Worm (Caenorhabditis elegans) whole organism, early embryonic: Measurements from ENCODE around the gene W05E10.2.

Source experiments
- B0310.2 ChIP-seq: sonication (generic microtip); optimal IDR thresholded peaks from 2 replicates; lab custom pipeline; 2016; ENCODE audit warnings: mild to moderate bottlenecking, missing genetic modification characterization, missing compliant biosample characterization
- F13C5.2 ChIP-seq: sonication (generic microtip); optimal IDR thresholded peaks from 2 replicates; lab custom pipeline; 2017; ENCODE audit warnings: mild to moderate bottlenecking, missing genetic modification characterization, inconsistent platforms, missing compliant biosample characterization
- aly-1 ChIP-seq: sonication (generic microtip); optimal IDR thresholded peaks from 2 replicates; lab custom pipeline; 2016; ENCODE audit warnings: missing genetic modification characterization, missing compliant biosample characterization
- ama-1 ChIP-seq: fragments of 150-350 bp; optimal IDR thresholded peaks from 2 replicates; lab custom pipeline; 2014
- ceh-13 ChIP-seq: fragments of 200-800 bp; sonication (Bioruptor generic); optimal IDR thresholded peaks from 2 replicates; lab custom pipeline; 2018; ENCODE audit warnings: mild to moderate bottlenecking, missing genetic modification characterization, missing compliant biosample characterization
- ceh-36 ChIP-seq: sonication (generic microtip); optimal IDR thresholded peaks from 2 replicates; lab custom pipeline; 2016; ENCODE audit warnings: missing genetic modification characterization, inconsistent platforms, missing compliant biosample characterization
- ets-7 ChIP-seq: sonication (generic microtip); optimal IDR thresholded peaks from 2 replicates; lab custom pipeline; 2016; ENCODE audit warnings: missing genotype, missing genetic modification characterization, missing compliant biosample characterization
- flt-1 ChIP-seq: fragments of 200-800 bp; sonication (Bioruptor generic); IDR thresholded peaks from 2 replicates; pipeline ENCODE4 v1.3.6; 2022; ENCODE audit warnings: missing genetic modification characterization, missing compliant biosample characterization
- hmbx-1 ChIP-seq: sonication (generic microtip); optimal IDR thresholded peaks from 2 replicates; lab custom pipeline; 2016; ENCODE audit warnings: mild to moderate bottlenecking, missing genetic modification characterization, missing compliant biosample characterization
- hmg-4 ChIP-seq: fragments of 200-800 bp; sonication (Bioruptor generic); optimal IDR thresholded peaks from 2 replicates; lab custom pipeline; 2018; ENCODE audit warnings: mild to moderate bottlenecking, missing genetic modification characterization, missing compliant biosample characterization
- hnd-1 ChIP-seq: sonication (generic microtip); optimal IDR thresholded peaks from 2 replicates; lab custom pipeline; 2016; ENCODE audit warnings: missing genetic modification characterization, missing compliant biosample characterization
- pes-1 ChIP-seq: fragments of 200-800 bp; sonication (Bioruptor generic); IDR thresholded peaks from 2 replicates; pipeline ENCODE4 v1.3.6; 2022; ENCODE audit warnings: missing genetic modification reagents, missing genetic modification characterization, missing compliant biosample characterization
- scrt-1 ChIP-seq: fragments of 200-800 bp; sonication (Bioruptor generic); IDR thresholded peaks from 2 replicates; pipeline ENCODE4 v1.3.6; 2022; ENCODE audit warnings: missing genetic modification characterization, missing compliant biosample characterization
- sea-1 ChIP-seq: fragments of 200-800 bp; sonication (Bioruptor generic); conservative IDR thresholded peaks from 2 replicates; pipeline ENCODE4 v1.3.6; 2022; ENCODE audit warnings: missing genetic modification characterization, missing compliant biosample characterization
- tbx-11 ChIP-seq: fragments of 200-800 bp; sonication (Bioruptor generic); IDR thresholded peaks from 2 replicates; pipeline ENCODE4 v1.3.6; 2022; ENCODE audit warnings: missing genetic modification characterization, missing compliant biosample characterization
- tbx-37 ChIP-seq: fragments of 200-800 bp; sonication (Bioruptor generic); conservative IDR thresholded peaks from 2 replicates; pipeline ENCODE4 v1.3.6; 2022; ENCODE audit warnings: missing genetic modification reagents, missing genetic modification characterization, missing compliant biosample characterization
- tra-4 ChIP-seq: sonication (generic microtip); optimal IDR thresholded peaks from 2 replicates; lab custom pipeline; 2017; ENCODE audit warnings: missing genetic modification characterization, missing compliant biosample characterization

W05E10.2 gene

DNA sequence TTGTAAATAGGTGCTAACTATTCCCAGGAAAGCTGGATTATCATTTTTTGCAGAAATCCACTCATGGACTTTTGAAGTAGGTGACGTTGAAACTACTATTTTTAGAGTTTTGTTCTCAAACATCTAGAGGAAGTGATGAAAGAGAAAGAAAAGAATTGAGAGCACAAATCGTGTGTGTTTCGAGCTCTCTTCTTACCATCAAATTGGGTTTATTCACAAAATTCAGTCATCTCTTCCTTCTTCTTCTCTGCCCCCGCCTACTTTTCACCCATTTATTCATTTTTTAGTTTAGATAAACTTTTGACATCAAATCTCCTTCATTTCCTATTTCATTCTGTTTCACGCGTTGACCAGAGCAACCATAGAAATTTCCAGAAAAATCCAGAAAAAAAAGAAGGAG is at the start of gene W05E10.2:
Gene W05E10.2 (plus strand): TSS at position 301 of the 400 bp plus-strand sequence.
- no peak for TF ChIP-seq sea-1 (GFP tag; lab: Robert Waterston, UW)
- TF ChIP-seq flt-1 (GFP tag; lab: Robert Waterston, UW): no peak
- TF ChIP-seq tbx-37 (GFP tag; lab: Robert Waterston, UW): no peak
- TF ChIP-seq aly-1 (tag; lab: Kevin White, UChicago): no peak
- no peak for TF ChIP-seq F13C5.2
- TF ChIP-seq ama-1 (lab: Kevin White, UChicago): no peak
- no peak for TF ChIP-seq pes-1 (GFP tag; lab: Robert Waterston, UW)
- no peak for TF ChIP-seq tbx-11
- no peak for TF ChIP-seq scrt-1 (GFP tag; lab: Robert Waterston, UW)
- no peak for TF ChIP-seq B0310.2 (tag; lab: Kevin White, UChicago)
- no peak for TF ChIP-seq ceh-36 (tag; lab: Kevin White, UChicago)
- TF ChIP-seq hnd-1 (tag; lab: Kevin White, UChicago): no peak
- no peak for TF ChIP-seq ceh-13
- no peak for TF ChIP-seq hmg-4 (GFP tag; lab: Kevin White, UChicago)
- TF ChIP-seq hmbx-1 (tag; lab: Kevin White, UChicago): no peak
- no peak for TF ChIP-seq tra-4 (tag; lab: Kevin White, UChicago)
- no peak for TF ChIP-seq ets-7

DNA sequence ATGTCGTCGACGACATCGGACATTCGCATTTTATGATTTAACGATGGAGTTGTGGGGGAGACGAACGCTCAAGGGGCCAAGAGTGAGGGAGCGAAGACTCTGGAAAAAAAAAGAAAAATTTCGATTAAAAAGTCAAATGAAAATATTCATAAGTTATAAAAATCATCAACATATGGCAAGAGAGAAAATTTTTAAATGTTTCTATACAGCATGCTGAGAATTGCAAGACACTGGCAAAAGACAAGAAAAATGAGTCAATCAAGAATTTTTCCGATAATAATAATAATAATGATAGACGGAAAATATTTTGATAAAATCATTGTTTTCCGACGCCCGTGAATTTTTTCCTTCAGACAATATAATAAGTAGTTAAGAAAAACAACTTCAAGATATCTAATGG is 49.8 kb upstream of the W05E10.2 start, which contains the start of gene sipa-1:
Gene sipa-1 (minus strand): TSS at position 101 of the 400 bp plus-strand sequence.
- TF ChIP-seq hmbx-1 (tag; lab: Kevin White, UChicago) (no peak), hnd-1 (tag; lab: Kevin White, UChicago) (no peak), scrt-1 (GFP tag; lab: Robert Waterston, UW) (no peak), tra-4 (tag; lab: Kevin White, UChicago) (no peak), B0310.2 (tag; lab: Kevin White, UChicago) (no peak), aly-1 (tag; lab: Kevin White, UChicago) (no peak), sea-1 (GFP tag; lab: Robert Waterston, UW) (no peak), F13C5.2 (no peak), pes-1 (GFP tag; lab: Robert Waterston, UW) (no peak), tbx-11 (no peak)

DNA sequence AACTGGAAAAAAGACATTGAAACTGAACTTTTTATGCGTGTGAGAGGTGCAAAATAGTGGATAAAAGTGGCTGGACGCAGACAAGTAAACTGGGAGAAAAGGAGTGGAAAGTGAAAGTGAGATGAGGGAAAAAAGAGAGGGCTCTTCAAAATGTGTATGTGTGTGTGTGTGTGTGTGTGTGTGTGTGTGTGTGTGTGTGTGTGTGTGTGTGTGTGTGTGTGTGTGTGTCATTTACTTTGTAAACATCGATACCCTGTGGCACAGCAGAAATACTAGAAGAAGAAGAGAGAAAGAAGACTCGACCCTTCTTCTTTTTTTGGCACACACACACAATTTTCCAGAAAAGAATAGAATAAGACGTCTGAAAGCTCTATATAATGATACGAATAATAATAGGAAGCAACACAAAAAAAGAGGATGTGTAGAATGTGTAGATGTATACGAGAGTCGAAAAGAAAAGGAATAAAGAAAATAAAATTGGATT is 48.3 kb upstream of the W05E10.2 start:
- TF ChIP-seq ceh-36 (tag; lab: Kevin White, UChicago) (peak; percentile 15), F13C5.2 (no peak), hmg-4 (GFP tag; lab: Kevin White, UChicago) (no peak)

DNA sequence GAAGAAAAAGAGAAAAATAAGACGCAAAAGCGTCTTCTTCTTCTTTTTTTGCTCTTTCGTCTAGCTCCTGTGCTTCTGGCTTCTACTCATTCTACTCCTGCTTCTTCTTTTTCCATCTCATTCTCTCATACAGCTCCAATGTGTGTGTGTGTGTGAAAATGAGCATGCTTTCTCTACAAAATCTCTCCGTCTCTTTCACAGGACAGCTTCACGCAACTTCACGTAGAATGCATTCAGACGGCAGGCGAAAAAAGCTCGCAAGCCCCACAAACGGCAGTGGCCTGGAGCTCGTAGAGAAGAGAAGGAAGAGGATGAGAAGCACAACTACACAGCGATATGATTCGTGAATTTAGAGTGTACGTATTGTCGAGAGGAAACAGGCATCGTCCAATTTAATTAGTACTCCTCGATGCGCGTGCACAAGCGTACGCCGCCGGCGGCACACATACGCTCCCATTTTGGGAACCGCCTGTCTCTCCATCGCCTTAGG is 45.6 kb upstream of the W05E10.2 start:
- no peak for TF ChIP-seq ets-7

DNA sequence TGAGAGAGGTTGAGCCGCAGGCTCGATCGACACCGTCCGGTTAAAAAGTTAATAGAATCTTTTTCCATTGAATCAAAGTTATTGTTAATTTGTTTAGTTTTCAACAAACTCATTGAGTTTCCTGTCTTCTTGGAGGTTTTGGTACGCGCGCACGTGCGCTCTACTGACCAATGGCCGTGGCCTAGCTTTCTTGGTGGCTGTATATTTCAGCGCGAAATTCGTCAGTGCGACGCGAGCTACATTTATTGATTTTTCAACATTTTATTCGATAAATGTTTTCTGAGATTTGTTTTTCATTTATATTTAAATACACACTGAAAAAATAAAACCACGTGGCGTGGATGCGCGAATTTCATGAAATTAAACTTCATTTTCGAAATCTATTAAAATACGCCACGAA is 42.8 kb upstream of the W05E10.2 start, which contains the start of gene bir-1:
Gene bir-1 (plus strand): TSS at position 312 of the 400 bp plus-strand sequence.
- no peak for TF ChIP-seq hnd-1 (tag; lab: Kevin White, UChicago)
- TF ChIP-seq aly-1 (tag; lab: Kevin White, UChicago): no peak
- TF ChIP-seq pes-1 (GFP tag; lab: Robert Waterston, UW): 0 out of 2 replicates have a peak, but pooled peaks have one; percentile 48
- TF ChIP-seq tbx-37 (GFP tag; lab: Robert Waterston, UW): peak; percentile 77

DNA sequence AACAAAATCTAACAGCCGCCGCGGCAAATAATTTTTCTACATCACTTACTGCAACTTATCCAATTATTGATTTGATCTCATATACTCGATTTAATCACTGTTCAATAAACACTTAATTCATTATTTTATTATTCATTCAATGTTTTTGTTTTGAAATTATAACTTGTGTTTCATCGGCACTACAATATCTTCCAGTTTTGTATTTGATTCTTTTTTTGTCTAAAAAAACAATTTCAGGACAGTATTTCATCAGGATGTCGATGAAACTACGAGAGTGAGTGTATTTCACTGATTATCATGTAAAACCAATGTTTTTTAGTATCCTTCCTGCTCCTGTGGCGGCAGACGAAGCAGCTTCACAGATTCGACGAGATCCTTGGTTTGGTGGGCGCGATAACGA is 41.7 kb upstream of the W05E10.2 start, which contains the start of gene skp-1:
Gene skp-1 (plus strand): TSS at position 238 of the 400 bp plus-strand sequence.
- TF ChIP-seq ets-7 (no peak), aly-1 (tag; lab: Kevin White, UChicago) (no peak), tbx-37 (GFP tag; lab: Robert Waterston, UW) (no peak), sea-1 (GFP tag; lab: Robert Waterston, UW) (no peak), pes-1 (GFP tag; lab: Robert Waterston, UW) (no peak), hmg-4 (GFP tag; lab: Kevin White, UChicago) (no peak), ama-1 (lab: Kevin White, UChicago) (no peak), scrt-1 (GFP tag; lab: Robert Waterston, UW) (no peak), F13C5.2 (no peak), B0310.2 (tag; lab: Kevin White, UChicago) (no peak), tbx-11 (no peak), tra-4 (tag; lab: Kevin White, UChicago) (no peak), hmbx-1 (tag; lab: Kevin White, UChicago) (no peak), ceh-13 (no peak), hnd-1 (tag; lab: Kevin White, UChicago) (no peak), ceh-36 (tag; lab: Kevin White, UChicago) (no peak), flt-1 (GFP tag; lab: Robert Waterston, UW) (no peak)

DNA sequence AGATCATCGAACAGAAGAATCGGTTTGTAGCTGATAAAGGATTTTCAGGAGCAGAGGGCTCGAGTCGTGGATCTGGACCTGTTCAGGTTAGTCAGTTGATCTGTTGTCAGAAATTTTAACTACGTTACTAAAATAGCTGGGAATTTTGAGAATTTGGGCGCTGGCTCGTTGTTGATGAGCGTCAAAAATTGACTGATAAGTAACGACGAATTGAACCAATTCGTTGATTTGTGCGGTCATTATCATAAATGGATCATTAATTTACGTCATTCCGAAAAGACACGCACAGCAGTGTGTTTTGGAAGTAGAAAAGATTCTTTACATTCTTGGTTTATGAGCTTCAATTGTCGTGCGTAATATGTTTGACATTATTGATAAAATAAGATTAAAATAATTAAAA is 39.2 kb upstream of the W05E10.2 start:
- TF ChIP-seq pes-1 (GFP tag; lab: Robert Waterston, UW) (no peak), F13C5.2 (no peak), ceh-36 (tag; lab: Kevin White, UChicago) (no peak), tbx-11 (no peak), aly-1 (tag; lab: Kevin White, UChicago) (no peak), tra-4 (tag; lab: Kevin White, UChicago) (no peak), ceh-13 (no peak), sea-1 (GFP tag; lab: Robert Waterston, UW) (no peak), ets-7 (no peak), hmg-4 (GFP tag; lab: Kevin White, UChicago) (no peak), hmbx-1 (tag; lab: Kevin White, UChicago) (no peak), flt-1 (GFP tag; lab: Robert Waterston, UW) (no peak), hnd-1 (tag; lab: Kevin White, UChicago) (no peak), tbx-37 (GFP tag; lab: Robert Waterston, UW) (no peak), ama-1 (lab: Kevin White, UChicago) (no peak)
